Worm (Caenorhabditis elegans) whole organism, mixed stage, embryonic: ENCODE results near the gene pgph-1.

Experiments used
- M03D4.4 ChIP-seq: sonication (generic microtip); optimal IDR thresholded peaks from 2 replicates; lab custom pipeline; 2017; ENCODE audit warnings: mild to moderate bottlenecking, missing genetic modification characterization, missing compliant biosample characterization
- blmp-1 ChIP-seq: fragments of 150-350 bp; optimal IDR thresholded peaks from 2 replicates; lab custom pipeline; 2014; ENCODE audit warnings: missing biosample characterization, missing genetic modification characterization
- ceh-39 ChIP-seq: fragments of 150-350 bp; optimal IDR thresholded peaks from 2 replicates; lab custom pipeline; 2014; ENCODE audit warnings: missing biosample characterization, missing genetic modification characterization
- ceh-43 ChIP-seq: fragments of 200-800 bp; sonication (Bioruptor generic); optimal IDR thresholded peaks from 2 replicates; lab custom pipeline; 2018; ENCODE audit warnings: mild to moderate bottlenecking, missing genetic modification characterization, moderate library complexity, missing compliant biosample characterization
- ceh-83 ChIP-seq: fragments of 200-800 bp; sonication (Bioruptor generic); optimal IDR thresholded peaks from 2 replicates; lab custom pipeline; 2018; ENCODE audit warnings: mild to moderate bottlenecking, missing genetic modification characterization, missing compliant biosample characterization
- cnd-1 ChIP-seq: fragments of 200-800 bp; sonication (Bioruptor generic); optimal IDR thresholded peaks from 2 replicates; lab custom pipeline; 2018; ENCODE audit warnings: mild to moderate bottlenecking, missing genetic modification characterization, missing compliant biosample characterization
- drap-1 ChIP-seq: fragments of 200-800 bp; sonication (Bioruptor generic); optimal IDR thresholded peaks from 3 replicates; lab custom pipeline; 2018; ENCODE audit warnings: mild to moderate bottlenecking, missing genetic modification characterization, missing compliant biosample characterization
- elt-1 ChIP-seq: sonication (generic microtip); optimal IDR thresholded peaks from 2 replicates; lab custom pipeline; 2017; ENCODE audit warnings: missing genetic modification characterization, mild to moderate bottlenecking, missing compliant biosample characterization, antibody characterized with exemption, moderate library complexity, borderline replicate concordance; ENCODE audit not compliant: insufficient read depth
- elt-3 ChIP-seq: fragments of 150-350 bp; optimal IDR thresholded peaks from 2 replicates; lab custom pipeline; 2014; ENCODE audit warnings: missing biosample characterization, missing genetic modification characterization
- flh-1 ChIP-seq: fragments of 200-800 bp; sonication (Bioruptor generic); optimal IDR thresholded peaks from 2 replicates; lab custom pipeline; 2018; ENCODE audit warnings: mild to moderate bottlenecking, missing genetic modification characterization, moderate library complexity, missing compliant biosample characterization
- ham-2 ChIP-seq: fragments of 200-800 bp; sonication (Bioruptor generic); optimal IDR thresholded peaks from 2 replicates; lab custom pipeline; 2018; ENCODE audit warnings: mild to moderate bottlenecking, missing genetic modification characterization, missing compliant biosample characterization
- hlh-1 ChIP-seq: fragments of 150-350 bp; optimal IDR thresholded peaks from 2 replicates; lab custom pipeline; 2014; ENCODE audit warnings: missing biosample characterization, missing genetic modification reagents, missing genetic modification characterization
- lin-13 ChIP-seq: fragments of 150-350 bp; optimal IDR thresholded peaks from 2 replicates; lab custom pipeline; 2014; ENCODE audit warnings: missing biosample characterization, missing genetic modification characterization
- lin-32 ChIP-seq: fragments of 200-800 bp; sonication (Bioruptor generic); optimal IDR thresholded peaks from 2 replicates; lab custom pipeline; 2018; ENCODE audit warnings: mild to moderate bottlenecking, missing genetic modification characterization, missing compliant biosample characterization
- lsy-2 ChIP-seq: fragments of 150-350 bp; optimal IDR thresholded peaks from 2 replicates; lab custom pipeline; 2014; ENCODE audit warnings: missing biosample characterization, missing genetic modification characterization
- mab-5 ChIP-seq: fragments of 150-350 bp; optimal IDR thresholded peaks from 2 replicates; lab custom pipeline; 2014; ENCODE audit warnings: missing biosample characterization, missing genetic modification characterization
- mep-1 ChIP-seq: fragments of 150-350 bp; optimal IDR thresholded peaks from 2 replicates; lab custom pipeline; 2017; ENCODE audit warnings: missing biosample characterization, missing genetic modification reagents, missing genetic modification characterization, inconsistent platforms
- mls-2 ChIP-seq: sonication (generic microtip); optimal IDR thresholded peaks from 2 replicates; lab custom pipeline; 2016; ENCODE audit warnings: mild to moderate bottlenecking, missing genetic modification characterization, moderate library complexity, missing compliant biosample characterization
- nhr-12 ChIP-seq: fragments of 150-350 bp; optimal IDR thresholded peaks from 2 replicates; lab custom pipeline; 2014; ENCODE audit warnings: missing biosample characterization, missing genetic modification characterization
- nhr-2 ChIP-seq: fragments of 150-350 bp; optimal IDR thresholded peaks from 2 replicates; lab custom pipeline; 2014; ENCODE audit warnings: missing biosample characterization, missing genetic modification characterization
- nhr-237 ChIP-seq: fragments of 150-350 bp; optimal IDR thresholded peaks from 2 replicates; lab custom pipeline; 2014; ENCODE audit warnings: missing biosample characterization, missing genetic modification characterization
- nhr-28 ChIP-seq: fragments of 150-350 bp; optimal IDR thresholded peaks from 2 replicates; lab custom pipeline; 2014; ENCODE audit warnings: missing biosample characterization, missing genetic modification characterization
- nhr-76 ChIP-seq: sonication (generic microtip); optimal IDR thresholded peaks from 2 replicates; lab custom pipeline; 2017; ENCODE audit warnings: missing biosample characterization, missing genetic modification characterization
- sptf-1 ChIP-seq: sonication (generic microtip); optimal IDR thresholded peaks from 2 replicates; lab custom pipeline; 2017; ENCODE audit warnings: mild to moderate bottlenecking, missing genetic modification characterization, moderate library complexity, missing compliant biosample characterization
- unc-120 ChIP-seq: sonication (generic microtip); optimal IDR thresholded peaks from 2 replicates; lab custom pipeline; 2017; ENCODE audit warnings: missing genetic modification characterization, missing compliant biosample characterization; ENCODE audit not compliant: poor library complexity, severe bottlenecking
- unc-39 ChIP-seq: fragments of 150-350 bp; optimal IDR thresholded peaks from 2 replicates; lab custom pipeline; 2014; ENCODE audit warnings: missing biosample characterization, missing genetic modification characterization
- unc-62 ChIP-seq: fragments of 150-350 bp; optimal IDR thresholded peaks from 2 replicates; lab custom pipeline; 2014; ENCODE audit warnings: missing biosample characterization, missing genetic modification reagents, missing genetic modification characterization
- zip-8 ChIP-seq: fragments of 150-350 bp; optimal IDR thresholded peaks from 2 replicates; lab custom pipeline; 2014; ENCODE audit warnings: missing biosample characterization, missing genetic modification characterization
- ztf-11 ChIP-seq: fragments of 150-350 bp; optimal IDR thresholded peaks from 2 replicates; lab custom pipeline; 2014; ENCODE audit warnings: missing biosample characterization, missing genetic modification characterization

Gene pgph-1

DNA sequence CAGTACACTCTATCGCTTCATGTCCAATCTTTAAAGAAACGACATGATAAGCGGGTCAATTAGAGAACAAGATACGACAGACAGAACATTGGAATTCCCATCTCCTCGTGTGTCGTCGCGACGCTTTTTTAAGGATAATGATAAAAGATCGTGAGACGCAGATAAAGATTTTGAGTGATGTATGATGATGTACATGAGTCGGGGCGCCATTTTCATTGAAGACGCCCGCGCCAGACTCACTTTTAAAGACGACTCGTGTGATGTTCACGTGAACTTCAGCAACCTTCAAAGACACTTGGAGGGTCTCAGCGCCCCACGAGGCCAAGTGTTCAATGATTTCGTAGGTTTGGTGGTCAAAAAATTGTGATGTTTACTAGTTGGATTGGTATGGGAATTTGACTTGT is 15.0 kb upstream of the pgph-1 start:
- no peak for TF ChIP-seq elt-3
- no peak for TF ChIP-seq drap-1 (GFP tag; lab: Kevin White, UChicago)
- no peak for TF ChIP-seq unc-39 (tag; lab: Kevin White, UChicago)
- no peak for TF ChIP-seq nhr-2
- TF ChIP-seq unc-62 (GFP tag; lab: Kevin White, UChicago): no peak
- TF ChIP-seq cnd-1 (tag; lab: Kevin White, UChicago): no peak

DNA sequence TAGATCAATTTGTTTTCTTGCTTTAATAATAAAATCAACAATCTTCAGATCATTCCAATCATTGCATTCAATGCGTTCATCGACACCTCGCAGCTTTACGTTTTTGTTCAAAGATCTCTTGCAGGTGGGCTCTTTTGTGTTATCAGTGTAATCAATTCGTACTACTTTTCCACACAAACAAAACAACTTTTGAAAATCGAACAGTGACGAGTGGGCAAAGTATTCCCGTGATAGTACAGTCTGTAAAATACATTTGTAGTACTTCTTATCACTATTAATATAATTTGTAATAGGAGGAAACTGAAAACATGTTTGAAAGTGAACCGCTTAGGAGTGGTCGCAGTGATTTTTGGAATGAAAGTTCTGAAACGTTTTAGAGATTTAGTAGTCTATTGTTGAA is 11.7 kb upstream of the pgph-1 start, which contains the start of gene pgph-2:
Gene pgph-2 (plus strand): TSS at position 47 of the 400 bp plus-strand sequence.
- TF ChIP-seq drap-1 (GFP tag; lab: Kevin White, UChicago) (no peak), mls-2 (tag; lab: Kevin White, UChicago) (no peak), flh-1 (GFP tag; lab: Kevin White, UChicago) (no peak), nhr-76 (no peak), hlh-1 (tag; lab: Kevin White, UChicago) (no peak), mab-5 (no peak), cnd-1 (tag; lab: Kevin White, UChicago) (no peak), blmp-1 (no peak), elt-1 (tag; lab: Kevin White, UChicago) (no peak), nhr-237 (tag; lab: Kevin White, UChicago) (no peak), lsy-2 (tag; lab: Kevin White, UChicago) (no peak), ceh-39 (no peak), sptf-1 (tag; lab: Kevin White, UChicago) (no peak)

DNA sequence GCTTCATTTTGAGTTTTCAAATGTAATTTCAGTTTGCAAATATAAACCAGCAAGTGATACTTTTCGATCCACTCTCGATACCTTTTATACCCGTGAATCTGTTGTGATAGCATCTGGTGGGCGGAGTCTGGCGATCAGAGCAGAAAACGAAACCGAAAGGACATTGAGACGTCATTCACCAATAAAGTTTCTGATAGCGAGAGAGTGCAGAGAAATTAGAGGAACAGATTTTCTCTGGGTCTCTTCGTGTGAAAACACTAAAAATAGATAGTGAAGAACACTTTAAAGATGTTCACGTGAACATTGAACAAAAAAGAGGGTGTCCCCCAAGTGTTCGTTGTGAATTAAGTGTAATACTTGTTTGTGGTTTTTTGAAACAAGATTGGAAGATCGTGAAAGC is 10.5 kb upstream of the pgph-1 start, which contains the start of gene pgph-3:
Gene pgph-3 (minus strand): TSS at position 60 of the 400 bp plus-strand sequence.
- TF ChIP-seq blmp-1 (peak; percentile 46), mep-1 (tag; lab: Kevin White, UChicago) (no peak), unc-120 (tag; lab: Kevin White, UChicago) (peak; percentile 40), drap-1 (GFP tag; lab: Kevin White, UChicago) (no peak), nhr-12 (tag; lab: Kevin White, UChicago) (no peak), ham-2 (no peak), flh-1 (GFP tag; lab: Kevin White, UChicago) (no peak), sptf-1 (tag; lab: Kevin White, UChicago) (no peak), lin-32 (no peak)

DNA sequence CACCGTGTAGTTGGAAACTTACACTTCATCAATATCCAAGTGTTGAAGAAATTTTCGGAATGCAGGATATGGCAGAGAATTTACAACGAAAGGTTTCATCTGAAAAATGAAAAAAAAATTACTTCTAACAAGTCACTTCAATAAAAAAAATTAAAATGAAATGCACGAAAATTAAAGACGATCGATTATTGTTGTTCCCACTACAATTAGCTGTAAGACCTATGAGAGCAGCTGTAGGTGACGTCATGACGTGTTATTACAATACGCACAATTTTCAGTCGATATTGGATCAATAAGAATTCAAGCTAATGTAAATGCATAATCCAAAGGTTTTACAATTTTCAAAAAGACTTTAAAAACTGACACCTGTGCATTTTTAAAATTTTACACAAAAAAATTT is 6.8 kb upstream of the pgph-1 start, which contains the start of gene C53A3.1:
Gene C53A3.1 (minus strand): TSS at position 101 of the 400 bp plus-strand sequence.
- TF ChIP-seq ztf-11 (tag; lab: Kevin White, UChicago): no peak
- no peak for TF ChIP-seq elt-3
- TF ChIP-seq ceh-83 (GFP tag; lab: Kevin White, UChicago): no peak
- no peak for TF ChIP-seq lsy-2 (tag; lab: Kevin White, UChicago)
- no peak for TF ChIP-seq nhr-12 (tag; lab: Kevin White, UChicago)
- TF ChIP-seq ceh-43 (GFP tag; lab: Kevin White, UChicago): no peak
- TF ChIP-seq drap-1 (GFP tag; lab: Kevin White, UChicago): no peak
- no peak for TF ChIP-seq lin-13 (tag; lab: Kevin White, UChicago)
- TF ChIP-seq, all 35 proteins: peak for 0

DNA sequence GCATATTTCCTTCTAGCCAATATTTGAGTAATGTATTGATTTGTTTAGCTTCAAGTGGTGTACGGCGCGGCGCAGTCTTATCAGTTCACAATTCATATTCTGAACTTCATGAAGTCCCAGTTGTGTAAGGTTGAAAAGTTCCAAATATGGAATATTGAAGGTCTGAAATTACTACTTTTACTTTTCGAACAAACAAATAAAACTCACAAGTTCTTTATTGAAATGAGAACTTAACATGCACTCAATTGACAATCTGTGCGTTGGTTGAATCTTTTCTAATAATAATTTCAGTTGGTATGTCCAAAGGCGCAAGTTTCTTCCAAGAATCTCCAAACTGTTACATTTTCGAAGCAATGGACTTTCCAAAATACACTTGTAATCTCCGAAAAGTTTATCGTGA is 5.4 kb upstream of the pgph-1 start, which contains the start of gene C53A3.4:
Gene C53A3.4 (minus strand): TSS at position 101 of the 400 bp plus-strand sequence.
- TF ChIP-seq elt-3 (no peak), elt-1 (tag; lab: Kevin White, UChicago) (no peak), M03D4.4 (tag; lab: Kevin White, UChicago) (no peak), sptf-1 (tag; lab: Kevin White, UChicago) (no peak)

DNA sequence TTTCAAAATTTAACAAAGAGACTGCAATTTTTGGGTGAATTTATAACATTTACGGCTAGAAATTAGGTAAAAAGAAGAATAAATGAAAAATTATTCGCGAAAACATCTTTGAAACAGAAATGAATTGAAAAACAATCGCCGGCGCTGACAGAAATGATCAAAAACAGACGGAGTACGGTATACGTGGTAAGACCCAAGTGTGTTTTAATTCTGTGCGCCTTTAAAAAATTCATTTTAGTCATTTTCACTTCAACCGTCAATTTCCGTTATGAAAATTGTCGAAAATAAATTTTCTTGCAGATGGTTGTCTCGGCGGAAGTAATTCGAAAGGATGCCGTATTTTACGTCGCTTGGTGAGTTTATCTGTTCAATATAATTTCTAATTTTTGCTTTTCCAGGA is 2.9 kb upstream of the pgph-1 start, which contains the start of gene C53A3.3:
Gene C53A3.3 (plus strand): TSS at position 301 of the 400 bp plus-strand sequence.
- TF ChIP-seq mep-1 (tag; lab: Kevin White, UChicago) (no peak), flh-1 (GFP tag; lab: Kevin White, UChicago) (no peak), nhr-28 (tag; lab: Kevin White, UChicago) (no peak), sptf-1 (tag; lab: Kevin White, UChicago) (no peak), zip-8 (tag; lab: Kevin White, UChicago) (no peak), lin-32 (no peak), nhr-2 (no peak), nhr-12 (tag; lab: Kevin White, UChicago) (no peak), unc-120 (tag; lab: Kevin White, UChicago) (no peak), mab-5 (no peak), ceh-39 (no peak), hlh-1 (tag; lab: Kevin White, UChicago) (no peak)
